Worm (Caenorhabditis elegans) whole organism, L2 larva: Measurements from ENCODE around the gene uggt-1.

Source experiments
- C34F6.9 ChIP-seq: fragments of 150-350 bp; optimal IDR thresholded peaks from 2 replicates; lab custom pipeline; 2014; ENCODE audit warnings: missing biosample characterization, missing genetic modification characterization
- F13H6.1 ChIP-seq: sonication (generic microtip); optimal IDR thresholded peaks from 2 replicates; lab custom pipeline; 2016; ENCODE audit warnings: missing genetic modification characterization, missing compliant biosample characterization
- R02D3.7 ChIP-seq: fragments of 150-350 bp; optimal IDR thresholded peaks from 2 replicates; lab custom pipeline; 2014; ENCODE audit warnings: missing biosample characterization, missing genetic modification characterization
- aly-2 ChIP-seq: fragments of 150-350 bp; optimal IDR thresholded peaks from 2 replicates; lab custom pipeline; 2014; ENCODE audit warnings: missing biosample characterization, missing genetic modification characterization
- ama-1 ChIP-seq: fragments of 150-350 bp; optimal IDR thresholded peaks from 2 replicates; lab custom pipeline; 2018; ENCODE audit warnings: inconsistent platforms
- blmp-1 ChIP-seq: sonication (generic microtip); optimal IDR thresholded peaks from 2 replicates; lab custom pipeline; 2017; ENCODE audit warnings: missing genetic modification characterization, mild to moderate bottlenecking, missing compliant biosample characterization, antibody characterized with exemption, moderate library complexity; ENCODE audit not compliant: insufficient read depth
- ceh-16 ChIP-seq: fragments of 150-350 bp; optimal IDR thresholded peaks from 2 replicates; lab custom pipeline; 2014; ENCODE audit warnings: missing biosample characterization, missing genetic modification characterization
- ceh-82 ChIP-seq: fragments of 150-350 bp; optimal IDR thresholded peaks from 2 replicates; lab custom pipeline; 2014; ENCODE audit warnings: missing biosample characterization, missing genetic modification characterization
- fos-1 ChIP-seq: fragments of 150-350 bp; optimal IDR thresholded peaks from 2 replicates; lab custom pipeline; 2014; ENCODE audit warnings: missing biosample characterization, missing genetic modification characterization
- gmeb-1 ChIP-seq: fragments of 150-350 bp; optimal IDR thresholded peaks from 2 replicates; lab custom pipeline; 2014; ENCODE audit warnings: missing biosample characterization, missing genetic modification characterization
- lin-11 ChIP-seq: fragments of 150-350 bp; sonication (generic microtip); optimal IDR thresholded peaks from 2 replicates; lab custom pipeline; 2014; ENCODE audit warnings: missing biosample characterization, missing genetic modification characterization, inconsistent platforms, mixed read lengths
- lin-13 ChIP-seq: fragments of 150-350 bp; optimal IDR thresholded peaks from 2 replicates; lab custom pipeline; 2014; ENCODE audit warnings: missing biosample characterization, missing genetic modification reagents, missing genetic modification characterization
- lin-39 ChIP-seq: fragments of 150-350 bp; optimal IDR thresholded peaks from 2 replicates; lab custom pipeline; 2014; ENCODE audit warnings: missing biosample characterization, missing genetic modification reagents, missing genetic modification characterization
- lsy-2 ChIP-seq, 2 experiments: fragments of 150-350 bp in 1 of 2; sonication (generic microtip) in 1 of 2; optimal IDR thresholded peaks; 2 replicates each; lab custom pipeline; 2014 to 2017; ENCODE audit warnings: missing biosample characterization in 2 of 2, missing genetic modification characterization in 2 of 2
- mbf-1 ChIP-seq: sonication (generic microtip); optimal IDR thresholded peaks from 2 replicates; lab custom pipeline; 2017; ENCODE audit warnings: missing biosample characterization, missing genetic modification characterization
- mdl-1 ChIP-seq, 2 experiments: fragments of 150-350 bp in 1 of 2; sonication (generic microtip) in 1 of 2; optimal IDR thresholded peaks; 2 replicates each; lab custom pipeline; 2017; ENCODE audit warnings: missing biosample characterization in 2 of 2, missing genetic modification characterization in 2 of 2
- nhr-10 ChIP-seq: sonication (generic microtip); optimal IDR thresholded peaks from 2 replicates; lab custom pipeline; 2017; ENCODE audit warnings: missing biosample characterization, missing genetic modification characterization
- nhr-11 ChIP-seq: fragments of 150-350 bp; optimal IDR thresholded peaks from 2 replicates; lab custom pipeline; 2014; ENCODE audit warnings: missing biosample characterization, missing genetic modification characterization
- nhr-129 ChIP-seq: fragments of 150-350 bp; optimal IDR thresholded peaks from 2 replicates; lab custom pipeline; 2014; ENCODE audit warnings: missing biosample characterization, missing genetic modification characterization
- nhr-21 ChIP-seq: fragments of 150-350 bp; optimal IDR thresholded peaks from 2 replicates; lab custom pipeline; 2014; ENCODE audit warnings: missing biosample characterization, missing genetic modification characterization
- nhr-23 ChIP-seq: fragments of 150-350 bp; optimal IDR thresholded peaks from 2 replicates; lab custom pipeline; 2014; ENCODE audit warnings: missing biosample characterization, missing genetic modification reagents, missing genetic modification characterization
- nhr-237 ChIP-seq: fragments of 150-350 bp; optimal IDR thresholded peaks from 2 replicates; lab custom pipeline; 2014; ENCODE audit warnings: missing biosample characterization, missing genetic modification characterization
- nhr-25 ChIP-seq: fragments of 150-350 bp; sonication (generic microtip); optimal IDR thresholded peaks from 3 replicates; lab custom pipeline; 2014; ENCODE audit warnings: missing biosample characterization, missing genetic modification characterization
- nhr-77 ChIP-seq: fragments of 150-350 bp; optimal IDR thresholded peaks from 2 replicates; lab custom pipeline; 2014; ENCODE audit warnings: missing biosample characterization, missing genetic modification characterization
- peb-1 ChIP-seq: fragments of 150-350 bp; optimal IDR thresholded peaks from 2 replicates; lab custom pipeline; 2014; ENCODE audit warnings: missing biosample characterization, missing genetic modification characterization
- sma-9 ChIP-seq, 2 experiments: fragments of 150-350 bp in 1 of 2; sonication (generic microtip) in 1 of 2; optimal IDR thresholded peaks; 2 replicates each; lab custom pipeline; 2014 to 2016; ENCODE audit warnings: missing genetic modification characterization in 2 of 2, mild to moderate bottlenecking in 1 of 2, missing biosample characterization in 1 of 2, missing compliant biosample characterization in 1 of 2, missing genetic modification reagents in 1 of 2, moderate library complexity in 1 of 2
- snpc-4 ChIP-seq: fragments of 150-350 bp; optimal IDR thresholded peaks from 2 replicates; lab custom pipeline; 2014; ENCODE audit warnings: missing biosample characterization, missing genetic modification characterization
- unc-39 ChIP-seq: fragments of 150-350 bp; optimal IDR thresholded peaks from 2 replicates; lab custom pipeline; 2014; ENCODE audit warnings: missing biosample characterization, missing genetic modification characterization
- unc-55 ChIP-seq: fragments of 150-350 bp; sonication (generic microtip); optimal IDR thresholded peaks from 3 replicates; lab custom pipeline; 2014; ENCODE audit warnings: missing biosample characterization, missing genetic modification reagents, missing genetic modification characterization
- zag-1 ChIP-seq: fragments of 150-350 bp; optimal IDR thresholded peaks from 2 replicates; lab custom pipeline; 2014; ENCODE audit warnings: missing biosample characterization, missing genetic modification characterization
- ztf-1 ChIP-seq: fragments of 200-800 bp; sonication (Bioruptor generic); conservative IDR thresholded peaks from 2 replicates; pipeline ENCODE4 v1.3.6; 2022; ENCODE audit warnings: missing genetic modification characterization, missing compliant biosample characterization
- ztf-11 ChIP-seq: sonication (generic microtip); optimal IDR thresholded peaks from 2 replicates; lab custom pipeline; 2017; ENCODE audit warnings: missing biosample characterization, missing genetic modification characterization
- ztf-4 ChIP-seq: fragments of 150-350 bp; optimal IDR thresholded peaks from 2 replicates; lab custom pipeline; 2014; ENCODE audit warnings: missing biosample characterization, missing genetic modification characterization

uggt-1 gene

ce11 chrX:7512714-7513113, 11.9 kb upstream of the uggt-1 start:
- TF ChIP-seq C34F6.9, result no peak
- TF ChIP-seq sma-9 (GFP tag; optimal IDR thresholded peaks at IDR 0.05; lab: Kevin White, UChicago), result no peak
- no peak for TF ChIP-seq sma-9 (tag; optimal IDR thresholded peaks at IDR 0.05; lab: Kevin White, UChicago)
- no peak for TF ChIP-seq zag-1 (tag; lab: Kevin White, UChicago)
- TF ChIP-seq F13H6.1 (tag; lab: Kevin White, UChicago), result no peak
- TF ChIP-seq ceh-16, result no peak
- TF ChIP-seq peb-1 (tag; lab: Kevin White, UChicago), result no peak
- TF ChIP-seq nhr-237 (tag; lab: Kevin White, UChicago), result no peak
- TF ChIP-seq lin-39 (tag; lab: Kevin White, UChicago), result no peak
- TF ChIP-seq unc-39, result no peak
- no peak for TF ChIP-seq ztf-4 (tag; lab: Kevin White, UChicago)

ce11 chrX:7507141-7507540, 6.4 kb upstream of the uggt-1 start:
- TF ChIP-seq fos-1 (tag; lab: Kevin White, UChicago) (peak; percentile 10), blmp-1 (tag; lab: Kevin White, UChicago) (no peak)

- TF ChIP-seq gmeb-1 (no peak), nhr-237 (tag; lab: Kevin White, UChicago) (no peak), ztf-11 (tag; lab: Kevin White, UChicago) (no peak), ztf-1 (GFP tag; lab: Robert Waterston, UW) (no peak), nhr-129 (no peak), nhr-10 (tag; lab: Kevin White, UChicago) (no peak), mbf-1 (tag; lab: Kevin White, UChicago) (no peak), F13H6.1 (tag; lab: Kevin White, UChicago) (no peak), nhr-77 (tag; lab: Kevin White, UChicago) (no peak), ceh-82 (tag; lab: Kevin White, UChicago) (no peak), unc-55 (GFP tag; lab: Kevin White, UChicago) (no peak), R02D3.7 (tag; lab: Kevin White, UChicago) (no peak), lin-11 (tag; lab: Kevin White, UChicago) (no peak), sma-9 (GFP tag; optimal IDR thresholded peaks at IDR 0.05; lab: Kevin White, UChicago) (no peak), sma-9 (tag; optimal IDR thresholded peaks at IDR 0.05; lab: Kevin White, UChicago) (no peak), unc-39 (no peak)
These were observed 5.8 kb upstream of the uggt-1 start, which contains the start of gene lgc-11 for ce11 chrX:7506533-7506932. TSS of gene lgc-11 (minus strand) at chrX:7506633.

- TF ChIP-seq nhr-25 (tag; lab: Kevin White, UChicago) (no peak), nhr-237 (tag; lab: Kevin White, UChicago) (no peak), blmp-1 (tag; lab: Kevin White, UChicago) (no peak)
These were observed 2.0 kb upstream of the uggt-1 start, which contains the start of gene F48E3.6 for ce11 chrX:7502807-7503206. TSS of gene F48E3.6 (minus strand) at chrX:7502907.

ce11 chrX:7495491-7495890, 5.3 kb downstream of the uggt-1 start, which contains the start of gene try-14:
TSS of gene try-14 (minus strand) at chrX:7495591.
- TF ChIP-seq ama-1 (no peak), mdl-1 (tag; optimal IDR thresholded peaks at IDR 0.05; lab: Kevin White, UChicago) (no peak), lsy-2 (tag; optimal IDR thresholded peaks at IDR 0.05; lab: Kevin White, UChicago) (no peak), nhr-23 (tag; lab: Kevin White, UChicago) (no peak), nhr-21 (tag; lab: Kevin White, UChicago) (no peak), nhr-11 (tag; lab: Kevin White, UChicago) (no peak), snpc-4 (no peak), lin-13 (GFP tag; lab: Kevin White, UChicago) (no peak)

ce11 chrX:7493020-7493419, 7.8 kb downstream of the uggt-1 start, which contains the start of gene F48E3.2:
TSS of gene F48E3.2 (minus strand) at chrX:7493120.
- TF ChIP-seq gmeb-1 (no peak), aly-2 (tag; lab: Kevin White, UChicago) (no peak)
